Fruit fly (Drosophila melanogaster) whole organism, embryonic: ENCODE results near the gene CG15333.
A peak's percentile ranks its signal among the peaks of the same experiment; 100 is the strongest.

ENCODE experiments used
- Ada2b ChIP-seq: fragments of 200-800 bp; sonication (Bioruptor generic); IDR thresholded peaks from 2 replicates; pipeline ENCODE4 v1.3.6; 2022; ENCODE audit warnings: missing biosample characterization, missing genetic modification characterization
- BtbVII ChIP-seq: fragments of 200-800 bp; sonication (Bioruptor generic); optimal IDR thresholded peaks from 3 replicates; lab custom pipeline; 2017; ENCODE audit warnings: missing biosample characterization, mild to moderate bottlenecking, missing genetic modification characterization
- Bteb2 ChIP-seq: fragments of 200-800 bp; sonication (Bioruptor generic); optimal IDR thresholded peaks from 2 replicates; lab custom pipeline; 2016; ENCODE audit warnings: missing biosample characterization, missing genetic modification characterization
- CG10209 ChIP-seq: fragments of 200-800 bp; sonication (Bioruptor generic); optimal IDR thresholded peaks from 3 replicates; lab custom pipeline; 2017; ENCODE audit warnings: missing biosample characterization, mild to moderate bottlenecking, missing genetic modification characterization, missing genetic modification reagents
- CG10267 ChIP-seq: fragments of 200-800 bp; sonication (Bioruptor generic); optimal IDR thresholded peaks from 2 replicates; lab custom pipeline; 2018; ENCODE audit warnings: missing biosample characterization, mild to moderate bottlenecking, missing genetic modification characterization, moderate library complexity
- CG10959 ChIP-seq: fragments of 200-800 bp; sonication (Bioruptor generic); IDR thresholded peaks from 2 replicates; pipeline ENCODE4 v1.3.6; 2022; ENCODE audit warnings: missing biosample characterization, missing genetic modification characterization
- CG11456 ChIP-seq: fragments of 200-800 bp; sonication (Bioruptor generic); IDR thresholded peaks from 3 replicates; pipeline ENCODE4 v1.3.6; 2022; ENCODE audit warnings: missing biosample characterization, missing genetic modification characterization
- CG13775 ChIP-seq: fragments of 200-800 bp; sonication (Bioruptor generic); optimal IDR thresholded peaks from 3 replicates; lab custom pipeline; 2017; ENCODE audit warnings: missing biosample characterization, mild to moderate bottlenecking, missing genetic modification characterization
- CG15269 ChIP-seq: fragments of 200-800 bp; sonication (Bioruptor generic); optimal IDR thresholded peaks from 2 replicates; lab custom pipeline; 2018; ENCODE audit warnings: missing biosample characterization, mild to moderate bottlenecking, missing genetic modification characterization, moderate library complexity
- CG15514 ChIP-seq: fragments of 200-800 bp; sonication (Bioruptor generic); optimal IDR thresholded peaks from 3 replicates; lab custom pipeline; 2017; ENCODE audit warnings: missing biosample characterization, missing genetic modification characterization, mild to moderate bottlenecking, moderate library complexity, missing genetic modification reagents
- CG17359 ChIP-seq: fragments of 200-800 bp; sonication (Bioruptor generic); optimal IDR thresholded peaks from 3 replicates; lab custom pipeline; 2018; ENCODE audit warnings: missing biosample characterization, mild to moderate bottlenecking, missing genetic modification characterization, moderate library complexity
- CG2678 ChIP-seq: fragments of 200-800 bp; sonication (Bioruptor generic); optimal IDR thresholded peaks from 3 replicates; lab custom pipeline; 2019; ENCODE audit warnings: missing biosample characterization, mild to moderate bottlenecking, missing genetic modification characterization, moderate library complexity
- CG2712 ChIP-seq: fragments of 200-800 bp; optimal IDR thresholded peaks from 3 replicates; lab custom pipeline; 2019; ENCODE audit warnings: missing biosample characterization, mild to moderate bottlenecking, missing genetic modification characterization, moderate library complexity
- CG33557 ChIP-seq: fragments of 200-800 bp; sonication (Bioruptor generic); optimal IDR thresholded peaks from 2 replicates; lab custom pipeline; 2019; ENCODE audit warnings: missing biosample characterization, mild to moderate bottlenecking, missing genetic modification characterization, moderate library complexity
- CG3847 ChIP-seq: fragments of 200-800 bp; sonication (Bioruptor generic); IDR thresholded peaks from 2 replicates; pipeline ENCODE4 v1.3.6; 2022; ENCODE audit warnings: missing biosample characterization, missing genetic modification characterization
- CG3995 ChIP-seq: fragments of 200-800 bp; sonication (Bioruptor generic); optimal IDR thresholded peaks from 3 replicates; lab custom pipeline; 2016; ENCODE audit warnings: missing biosample characterization, missing genetic modification characterization
- CG4282 ChIP-seq: fragments of 200-800 bp; sonication (Bioruptor generic); optimal IDR thresholded peaks from 2 replicates; lab custom pipeline; 2016; ENCODE audit warnings: missing biosample characterization, missing genetic modification characterization
- CG4730 ChIP-seq: fragments of 200-800 bp; sonication (Bioruptor generic); IDR thresholded peaks from 2 replicates; pipeline ENCODE4 v1.3.6; 2022; ENCODE audit warnings: missing biosample characterization, missing genetic modification characterization
- CG5245 ChIP-seq: fragments of 200-800 bp; sonication (Bioruptor generic); optimal IDR thresholded peaks from 3 replicates; lab custom pipeline; 2016; ENCODE audit warnings: missing biosample characterization, missing genetic modification characterization
- CG6689 ChIP-seq: fragments of 200-800 bp; sonication (Bioruptor generic); IDR thresholded peaks from 2 replicates; pipeline ENCODE4 v1.3.6; 2022; ENCODE audit warnings: missing biosample characterization, missing genetic modification characterization
- CG6813 ChIP-seq: fragments of 200-800 bp; sonication (Bioruptor generic); optimal IDR thresholded peaks from 2 replicates; lab custom pipeline; 2017; ENCODE audit warnings: missing biosample characterization, missing genetic modification characterization, mild to moderate bottlenecking, moderate library complexity, missing genetic modification reagents
- CG7556 ChIP-seq: fragments of 200-800 bp; sonication (Bioruptor generic); optimal IDR thresholded peaks from 2 replicates; lab custom pipeline; 2017; ENCODE audit warnings: missing biosample characterization, mild to moderate bottlenecking, missing genetic modification characterization
- CG9727 ChIP-seq: fragments of 200-800 bp; sonication (Bioruptor generic); optimal IDR thresholded peaks from 3 replicates; lab custom pipeline; 2017; ENCODE audit warnings: missing biosample characterization, mild to moderate bottlenecking, missing genetic modification characterization
- CoRest ChIP-seq: fragments of 200-800 bp; sonication (Bioruptor generic); optimal IDR thresholded peaks from 3 replicates; lab custom pipeline; 2018; ENCODE audit warnings: missing biosample characterization, mild to moderate bottlenecking, missing genetic modification characterization, moderate library complexity
- Dll ChIP-seq: fragments of 200-800 bp; sonication (Bioruptor generic); IDR thresholded peaks from 4 replicates; pipeline ENCODE4 v1.3.6; 2022; ENCODE audit warnings: missing biosample characterization, missing genetic modification characterization; ENCODE audit not compliant: partially characterized antibody
- HLH3B ChIP-seq: fragments of 200-800 bp; sonication (Bioruptor generic); IDR thresholded peaks from 2 replicates; pipeline ENCODE4 v1.3.6; 2022; ENCODE audit warnings: missing biosample characterization, missing genetic modification characterization
- HLH4C ChIP-seq: fragments of 200-800 bp; sonication (Bioruptor generic); IDR thresholded peaks from 3 replicates; pipeline ENCODE4 v1.3.6; 2022; ENCODE audit warnings: missing biosample characterization, missing genetic modification characterization; ENCODE audit not compliant: partially characterized antibody
- Med ChIP-seq: fragments of 200-800 bp; sonication (Bioruptor generic); peaks from one replicate; lab custom pipeline; 2016; ENCODE audit warnings: missing biosample characterization, missing genetic modification characterization, mild to moderate bottlenecking, inconsistent platforms, moderate library complexity
- Oaz ChIP-seq: fragments of 200-800 bp; sonication (Bioruptor generic); IDR thresholded peaks from 2 replicates; pipeline ENCODE4 v1.3.6; 2022; ENCODE audit warnings: missing biosample characterization, missing genetic modification characterization
- PHDP ChIP-seq: fragments of 200-800 bp; sonication (Bioruptor generic); optimal IDR thresholded peaks from 3 replicates; lab custom pipeline; 2018; ENCODE audit warnings: missing biosample characterization, mild to moderate bottlenecking, missing genetic modification characterization, moderate library complexity
- Sox102F ChIP-seq: fragments of 200-800 bp; sonication (Bioruptor generic); optimal IDR thresholded peaks from 2 replicates; lab custom pipeline; 2018; ENCODE audit warnings: missing biosample characterization, mild to moderate bottlenecking, missing genetic modification characterization, moderate library complexity
- bcd ChIP-seq: fragments of 200-800 bp; sonication (Bioruptor generic); optimal IDR thresholded peaks from 2 replicates; lab custom pipeline; 2017; ENCODE audit warnings: missing biosample characterization, mild to moderate bottlenecking, missing genetic modification characterization
- bowl ChIP-seq: fragments of 200-800 bp; sonication (Bioruptor generic); IDR thresholded peaks from 2 replicates; pipeline ENCODE4 v1.3.6; 2022; ENCODE audit warnings: missing biosample characterization, missing genetic modification characterization
- caup ChIP-seq: fragments of 200-800 bp; sonication (Bioruptor generic); optimal IDR thresholded peaks from 3 replicates; lab custom pipeline; 2017; ENCODE audit warnings: missing biosample characterization, mild to moderate bottlenecking, missing genetic modification characterization, moderate library complexity; ENCODE audit not compliant: severe bottlenecking
- cwo ChIP-seq: fragments of 200-800 bp; sonication (Bioruptor generic); optimal IDR thresholded peaks from 3 replicates; lab custom pipeline; 2017; ENCODE audit warnings: missing biosample characterization, missing genetic modification characterization, mild to moderate bottlenecking, moderate library complexity, missing genetic modification reagents
- dpn ChIP-seq, 2 experiments: fragments of 200-800 bp; sonication (Bioruptor generic); optimal IDR thresholded peaks; 3 replicates each; lab custom pipeline; 2016; ENCODE audit warnings: missing biosample characterization in 2 of 2, missing genetic modification characterization in 2 of 2
- dysf ChIP-seq: fragments of 200-800 bp; sonication (Bioruptor generic); IDR thresholded peaks from 3 replicates; pipeline ENCODE4 v1.3.6; 2022; ENCODE audit warnings: missing biosample characterization, missing genetic modification characterization
- gt ChIP-seq: fragments of 200-800 bp; sonication (Bioruptor generic); IDR thresholded peaks from 2 replicates; pipeline ENCODE4 v1.3.6; 2022; ENCODE audit warnings: missing biosample characterization, missing genetic modification characterization
- h ChIP-seq: fragments of >200 bp; optimal IDR thresholded peaks from 2 replicates; lab custom pipeline; 2017
- mam ChIP-seq: fragments of 200-800 bp; sonication (Bioruptor generic); optimal IDR thresholded peaks from 3 replicates; lab custom pipeline; 2016; ENCODE audit warnings: missing biosample characterization, missing genetic modification characterization
- nmo ChIP-seq: fragments of 200-800 bp; sonication (Bioruptor generic); optimal IDR thresholded peaks from 2 replicates; lab custom pipeline; 2018; ENCODE audit warnings: missing biosample characterization, mild to moderate bottlenecking, missing genetic modification characterization, moderate library complexity
- onecut ChIP-seq: fragments of 200-800 bp; sonication (Bioruptor generic); IDR thresholded peaks from 2 replicates; pipeline ENCODE4 v1.3.6; 2022; ENCODE audit warnings: missing biosample characterization, missing genetic modification characterization
- org-1 ChIP-seq: fragments of 200-800 bp; sonication (Bioruptor generic); optimal IDR thresholded peaks from 2 replicates; lab custom pipeline; 2017; ENCODE audit warnings: missing biosample characterization, missing genetic modification characterization
- pb ChIP-seq: fragments of 200-800 bp; sonication (Bioruptor generic); optimal IDR thresholded peaks from 3 replicates; lab custom pipeline; 2016; ENCODE audit warnings: missing biosample characterization, missing genetic modification characterization
- phol ChIP-seq: fragments of 200-800 bp; sonication (Bioruptor generic); optimal IDR thresholded peaks from 3 replicates; lab custom pipeline; 2018; ENCODE audit warnings: missing biosample characterization, mild to moderate bottlenecking, missing genetic modification characterization, moderate library complexity
- slbo ChIP-seq: fragments of 200-800 bp; sonication (Bioruptor generic); IDR thresholded peaks from 2 replicates; pipeline ENCODE4 v1.3.6; 2022; ENCODE audit warnings: missing biosample characterization, missing genetic modification characterization
- tgo ChIP-seq: fragments of 200-800 bp; sonication (Bioruptor generic); IDR thresholded peaks from 3 replicates; pipeline ENCODE4 v1.3.6; 2022; ENCODE audit warnings: missing biosample characterization, missing genetic modification characterization
- tin ChIP-seq: fragments of 200-800 bp; sonication (Bioruptor generic); optimal IDR thresholded peaks from 3 replicates; lab custom pipeline; 2016; ENCODE audit warnings: missing biosample characterization, missing genetic modification characterization
- unpg ChIP-seq: fragments of 200-800 bp; sonication (Bioruptor generic); optimal IDR thresholded peaks from 3 replicates; lab custom pipeline; 2018; ENCODE audit warnings: missing biosample characterization, mild to moderate bottlenecking, missing genetic modification characterization, moderate library complexity
- wor ChIP-seq: fragments of 200-800 bp; sonication (Bioruptor generic); IDR thresholded peaks from 2 replicates; pipeline ENCODE4 v1.3.6; 2022; ENCODE audit warnings: missing biosample characterization, missing genetic modification characterization

Gene CG15333

DNA sequence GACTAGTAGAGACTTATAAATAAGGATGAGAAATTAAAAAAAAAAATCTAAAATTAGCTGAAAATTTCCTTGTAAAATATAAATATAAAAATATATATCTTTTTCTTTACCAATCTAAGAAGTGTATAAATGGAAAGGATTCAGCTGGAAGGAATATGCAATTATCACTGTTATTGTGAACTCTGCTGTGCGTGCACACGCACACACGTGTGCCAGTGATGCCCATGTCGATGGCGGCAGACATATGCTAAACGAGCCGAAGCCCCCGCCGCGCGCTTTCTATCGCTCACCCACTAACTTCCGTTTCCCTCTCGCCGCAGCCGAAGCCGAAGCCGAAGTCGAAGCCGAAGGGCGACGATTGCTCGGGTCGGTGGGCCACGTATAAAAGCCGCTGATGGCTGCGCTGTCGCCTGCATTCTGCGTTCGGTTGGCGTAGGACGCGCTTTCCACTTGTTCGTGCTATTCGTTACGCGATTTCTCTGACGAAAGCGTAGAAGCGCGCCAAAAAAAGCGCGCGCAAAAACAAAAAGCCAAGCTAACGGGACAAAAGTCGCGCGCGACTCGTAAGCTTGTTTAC lies 25.9 kb downstream of the CG15333 start, which contains the start of gene Tbh (continued):
- TF ChIP-seq Dll (GFP tag; lab: Robert Waterston, UW) (no peak), unpg (peak; percentile 16), CG17359 (peak; percentile 25), Sox102F (GFP tag; lab: Kevin White, UChicago) (peak; percentile 38), CG4282 (GFP tag; lab: Kevin White, UChicago) (no peak), Med (GFP tag; lab: Kevin White, UChicago) (peak; percentile 78), PHDP (tag; lab: Kevin White, UChicago) (peak; percentile 28), phol (tag; lab: Kevin White, UChicago) (peak; percentile 15), CG15269 (peak; percentile 32), bowl (GFP tag; lab: Robert Waterston, UW) (no peak), mam (GFP tag; lab: Kevin White, UChicago) (no peak), dpn (GFP tag; optimal IDR thresholded peaks at IDR 0.05; lab: Kevin White, UChicago) (no peak), CG11456 (GFP tag; lab: Robert Waterston, UW) (no peak), caup (GFP tag; lab: Kevin White, UChicago) (peak; percentile 29), wor (no peak), CG3995 (GFP tag; lab: Kevin White, UChicago) (no peak), CG13775 (peak; percentile 4), CG2712 (tag; lab: Kevin White, UChicago) (peak; percentile 12), tin (GFP tag; lab: Kevin White, UChicago) (no peak), nmo (GFP tag; lab: Kevin White, UChicago) (peak; percentile 16), CG4730 (GFP tag; lab: Robert Waterston, UW) (no peak), tgo (GFP tag; lab: Robert Waterston, UW) (0 out of 3 replicates have a peak, but pooled peaks have one; percentile 25), CG10267 (tag; lab: Kevin White, UChicago) (peak; percentile 5), CG33557 (GFP tag; lab: Kevin White, UChicago) (peak; percentile 6), CG7556 (peak; percentile 69), HLH4C (0 out of 3 replicates have a peak, but pooled peaks have one; percentile 27), CG3847 (GFP tag; lab: Robert Waterston, UW) (0 out of 2 replicates have a peak, but pooled peaks have one; percentile 20), onecut (no peak; the same call in 1 of the 2 replicates), bcd (GFP tag; lab: Kevin White, UChicago) (peak; percentile 37), CoRest (tag; lab: Kevin White, UChicago) (peak; percentile 6), CG10209 (GFP tag; lab: Kevin White, UChicago) (peak; percentile 38), h (lab: Kevin White, UChicago) (no peak), slbo (GFP tag; lab: Robert Waterston, UW) (peak; percentile 50), CG15514 (GFP tag; lab: Kevin White, UChicago) (peak; percentile 41), Oaz (GFP tag; lab: Robert Waterston, UW) (no peak), CG5245 (no peak), Ada2b (GFP tag; lab: Robert Waterston, UW) (peak; percentile 35; the same call in 1 of the 2 replicates), BtbVII (GFP tag; lab: Kevin White, UChicago) (peak; percentile 11), Bteb2 (GFP tag; lab: Kevin White, UChicago) (no peak), cwo (GFP tag; lab: Kevin White, UChicago) (peak; percentile 61), pb (no peak), CG6689 (GFP tag; lab: Robert Waterston, UW) (peak; percentile 10; the same call in 1 of the 2 replicates), org-1 (GFP tag; lab: Kevin White, UChicago) (peak; percentile 33), gt (no peak), CG9727 (GFP tag; lab: Kevin White, UChicago) (peak; percentile 50), CG2678 (tag; lab: Kevin White, UChicago) (peak; percentile 60), CG6813 (GFP tag; lab: Kevin White, UChicago) (peak; percentile 44), HLH3B (GFP tag; lab: Robert Waterston, UW) (0 out of 2 replicates have a peak, but pooled peaks have one; percentile 39), CG10959 (GFP tag; lab: Robert Waterston, UW) (no peak), dysf (GFP tag; lab: Robert Waterston, UW) (peak; percentile 56; the same call in 1 of the 3 replicates)
